Fruit fly (Drosophila melanogaster) whole organism, adult: ENCODE results near the gene CG4045.
A peak's percentile ranks its signal among the peaks of the same experiment; 100 is the strongest.

Experiments used
- CG14711 ChIP-seq: fragments of 200-800 bp; sonication (Bioruptor generic); optimal IDR thresholded peaks from 2 replicates; lab custom pipeline; 2018; ENCODE audit warnings: missing biosample characterization, mild to moderate bottlenecking, missing genetic modification characterization, moderate library complexity
- Hr96 ChIP-seq: fragments of 200-800 bp; sonication (Bioruptor generic); optimal IDR thresholded peaks from 2 replicates; lab custom pipeline; 2016; ENCODE audit warnings: missing biosample characterization, missing genetic modification characterization
- kay ChIP-seq: fragments of 200-800 bp; sonication (Bioruptor generic); peaks from one replicate; lab custom pipeline; 2016; ENCODE audit warnings: missing biosample characterization, missing genetic modification characterization, borderline replicate concordance
- tj ChIP-seq: fragments of 200-800 bp; sonication (Bioruptor generic); optimal IDR thresholded peaks from 3 replicates; lab custom pipeline; 2017; ENCODE audit warnings: missing biosample characterization, mild to moderate bottlenecking, missing genetic modification characterization, moderate library complexity

DNA sequence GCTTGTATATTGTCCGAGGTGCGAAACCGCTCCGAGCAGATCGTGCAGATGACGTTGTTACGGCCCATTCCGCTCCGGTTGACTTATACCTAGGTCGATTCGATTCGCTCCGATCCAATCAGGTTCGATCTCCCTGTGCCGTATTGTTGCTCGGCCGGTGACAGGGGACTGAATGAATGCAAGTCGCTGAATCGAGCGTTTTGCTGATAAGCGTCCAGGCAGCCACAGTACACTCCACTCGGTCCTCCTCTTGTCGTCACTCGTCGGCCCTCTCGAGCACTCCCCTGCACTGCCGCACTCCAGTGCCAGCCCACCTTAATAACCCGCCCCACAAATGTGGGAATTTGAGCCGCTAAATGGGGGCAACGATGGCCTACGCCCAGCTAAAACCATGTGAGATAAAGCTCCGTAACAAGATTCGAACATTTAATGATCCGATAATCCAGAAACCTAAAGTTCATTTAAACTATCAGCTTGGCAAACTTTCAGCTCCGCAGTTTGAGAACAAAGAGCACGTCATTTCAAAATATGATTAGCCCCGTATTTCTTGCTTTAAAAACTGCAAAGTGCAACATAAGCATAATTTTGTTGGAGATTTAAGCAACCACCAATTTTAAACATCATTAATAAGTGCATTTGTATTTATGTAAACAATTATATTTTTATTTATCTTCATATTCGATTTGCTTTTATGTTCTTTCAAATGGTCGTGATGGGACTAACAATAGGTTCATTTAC lies 31.9 kb downstream of the CG4045 start, which contains the start of gene CG4325:
- no peak for TF ChIP-seq kay
- no peak for TF ChIP-seq CG14711 (tag; lab: Kevin White, UChicago)
- TF ChIP-seq Hr96 (GFP tag; lab: Kevin White, UChicago): no peak
- peak; percentile 91 for TF ChIP-seq tj
